Fruit fly (Drosophila melanogaster) whole organism, pupa: ENCODE results near the gene Muc14A.

ENCODE experiments used
- CG14655 ChIP-seq: fragments of 200-800 bp; sonication (Bioruptor generic); optimal IDR thresholded peaks from 3 replicates; lab custom pipeline; 2017; ENCODE audit warnings: mild to moderate bottlenecking, missing biosample characterization, missing genetic modification reagents, missing genetic modification characterization
- CG15710 ChIP-seq: fragments of 200-800 bp; sonication (Bioruptor generic); optimal IDR thresholded peaks from 2 replicates; lab custom pipeline; 2018; ENCODE audit warnings: missing biosample characterization, mild to moderate bottlenecking, missing genetic modification characterization, moderate library complexity
- CG17806 ChIP-seq: fragments of 200-800 bp; sonication (Bioruptor generic); optimal IDR thresholded peaks from 2 replicates; lab custom pipeline; 2018; ENCODE audit warnings: missing biosample characterization, mild to moderate bottlenecking, missing genetic modification characterization, moderate library complexity
- CG32121 ChIP-seq: fragments of 200-800 bp; sonication (Bioruptor generic); IDR thresholded peaks from 2 replicates; pipeline ENCODE4 v1.3.6; 2022; ENCODE audit warnings: missing biosample characterization, missing genetic modification characterization
- CG4496 ChIP-seq: fragments of 200-800 bp; sonication (Bioruptor generic); IDR thresholded peaks from 3 replicates; pipeline ENCODE4 v1.3.6; 2022; ENCODE audit warnings: missing biosample characterization, missing genetic modification characterization
- Pif1A ChIP-seq: fragments of 200-800 bp; sonication (Bioruptor generic); optimal IDR thresholded peaks from 3 replicates; lab custom pipeline; 2016; ENCODE audit warnings: missing biosample characterization, missing genetic modification characterization
- Snoo ChIP-seq: fragments of 200-800 bp; sonication (Bioruptor generic); optimal IDR thresholded peaks from 3 replicates; lab custom pipeline; 2017; ENCODE audit warnings: missing biosample characterization, mild to moderate bottlenecking, missing genetic modification characterization, inconsistent platforms

DNA sequence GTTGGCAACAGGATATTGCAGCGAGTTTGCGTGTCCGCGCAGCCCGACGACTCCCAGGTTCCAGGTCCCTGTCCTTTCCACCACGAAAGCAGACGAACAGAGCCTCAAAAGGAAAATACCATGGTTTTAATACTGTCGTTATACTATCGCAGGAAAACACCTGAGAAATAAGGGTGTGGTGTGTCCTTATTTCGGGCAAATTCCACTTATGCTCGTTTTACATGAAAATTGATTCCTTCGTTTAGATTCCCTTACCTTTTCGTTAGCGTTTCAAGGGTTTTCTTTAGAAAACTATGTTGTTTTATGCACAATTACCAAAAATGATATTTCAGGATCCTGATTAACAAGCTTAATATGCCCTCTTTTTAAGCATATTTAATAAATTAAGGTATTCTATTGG is 26.1 kb upstream of the Muc14A start, which contains the start of gene Cep164:
- TF ChIP-seq CG4496 (GFP tag; lab: Robert Waterston, UW): no peak
- no peak for TF ChIP-seq Pif1A (GFP tag; lab: Kevin White, UChicago)
- TF ChIP-seq CG14655 (GFP tag; lab: Kevin White, UChicago): no peak
- TF ChIP-seq Snoo: no peak
- no peak for TF ChIP-seq CG15710 (tag; lab: Kevin White, UChicago)
- no peak for TF ChIP-seq CG32121 (GFP tag; lab: Robert Waterston, UW)
- no peak for TF ChIP-seq CG17806 (tag; lab: Kevin White, UChicago)
